Worm (Caenorhabditis elegans): ENCODE measurements around the gene T19C3.4.

DNA sequence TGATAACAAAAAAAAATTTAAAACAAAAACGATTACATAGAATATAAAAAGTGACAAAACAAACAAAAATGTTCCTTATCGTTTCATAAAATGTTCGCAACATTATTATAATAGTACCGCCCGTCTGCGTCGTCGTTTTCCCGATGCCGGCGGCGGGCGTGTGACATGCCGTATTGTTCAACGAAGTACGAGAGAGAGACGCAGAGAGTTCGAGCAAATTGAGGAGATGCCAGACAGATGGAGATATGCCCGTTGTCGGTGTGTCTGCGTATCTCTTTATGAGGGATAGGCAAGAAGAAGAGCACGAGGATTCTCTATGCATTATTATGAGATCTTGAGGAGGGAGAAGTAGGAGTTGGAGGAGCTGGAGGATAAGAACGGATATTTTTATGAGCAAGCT, 3.7 kb upstream of the T19C3.4 start:
- TF ChIP-seq nfya-1 (tag; optimal IDR thresholded peaks at IDR 0.05; ENCODE audit: borderline replicate concordance, insufficient read depth) (no peak), nhr-179 (tag; optimal IDR thresholded peaks at IDR 0.05) (no peak), him-1 (tag; optimal IDR thresholded peaks at IDR 0.05) (no peak)
